Worm (Caenorhabditis elegans): ENCODE results near the gene fbxb-88.

fbxb-88 gene

ce11 chrII:4870691-4871090, 43.0 kb upstream of the fbxb-88 start, which contains the start of gene col-20:
col-20 (minus strand) TSS chrII:4870791.
- TF ChIP-seq zip-5 (tag; optimal IDR thresholded peaks at IDR 0.05) (no peak), pag-3 (tag; optimal IDR thresholded peaks at IDR 0.05; ENCODE audit: borderline replicate concordance) (no peak), npax-4 (tag; optimal IDR thresholded peaks at IDR 0.05) (no peak), pax-1 (tag; optimal IDR thresholded peaks at IDR 0.05) (no peak), C38D4.7 (GFP tag; optimal IDR thresholded peaks at IDR 0.05) (no peak), rnt-1 (tag; optimal IDR thresholded peaks at IDR 0.05) (no peak), mec-3 (tag; optimal IDR thresholded peaks at IDR 0.05; ENCODE audit: borderline replicate concordance) (no peak), nhr-11 (tag; optimal IDR thresholded peaks at IDR 0.05) (no peak), odd-2 (tag; optimal IDR thresholded peaks at IDR 0.05) (no peak), hlh-8 (tag; optimal IDR thresholded peaks at IDR 0.05) (no peak), sox-2 (GFP tag; IDR thresholded peaks at IDR 0.05) (no peak), pha-2 (tag; optimal IDR thresholded peaks at IDR 0.05) (no peak), nfya-1 (tag; optimal IDR thresholded peaks at IDR 0.05) (no peak), T23F11.4 (GFP tag; optimal IDR thresholded peaks at IDR 0.05) (no peak), ceh-6 (GFP tag; optimal IDR thresholded peaks at IDR 0.05) (no peak)

DNA sequence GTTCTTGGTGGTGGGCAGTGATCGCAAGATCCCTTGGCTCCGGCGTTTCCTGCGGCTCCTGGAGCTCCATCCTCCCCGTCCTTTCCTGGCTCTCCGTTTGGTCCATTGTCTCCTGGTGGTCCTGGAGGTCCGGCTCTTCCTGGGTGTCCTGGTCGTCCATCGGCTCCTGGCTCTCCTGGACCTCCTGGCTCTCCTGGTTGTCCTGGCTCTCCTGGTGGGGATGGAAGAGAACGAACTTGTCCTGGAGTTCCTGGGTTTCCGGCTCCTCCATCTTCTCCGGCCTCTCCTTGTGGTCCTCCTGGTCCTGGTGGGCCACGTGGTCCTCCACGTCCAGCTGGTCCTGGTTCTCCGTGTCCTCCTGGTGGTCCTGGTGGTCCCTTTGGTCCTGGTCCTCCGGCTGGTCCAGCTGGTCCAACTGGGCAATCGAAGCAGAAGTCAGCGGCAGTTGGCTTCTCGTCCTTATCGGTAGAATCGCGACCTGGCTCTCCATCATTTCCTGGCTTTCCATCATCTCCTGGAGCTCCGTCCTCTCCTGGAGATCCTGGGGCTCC, 42.2 kb upstream of the fbxb-88 start:
- TF ChIP-seq ceh-31 (tag; optimal IDR thresholded peaks at IDR 0.05) (peak; percentile 18), elt-4 (tag; optimal IDR thresholded peaks at IDR 0.05) (peak; percentile 86), F13H6.1 (tag; optimal IDR thresholded peaks at IDR 0.05) (no peak), ceh-9 (tag; optimal IDR thresholded peaks at IDR 0.05) (no peak), hlh-6 (tag; optimal IDR thresholded peaks at IDR 0.05) (peak; percentile 9)

DNA sequence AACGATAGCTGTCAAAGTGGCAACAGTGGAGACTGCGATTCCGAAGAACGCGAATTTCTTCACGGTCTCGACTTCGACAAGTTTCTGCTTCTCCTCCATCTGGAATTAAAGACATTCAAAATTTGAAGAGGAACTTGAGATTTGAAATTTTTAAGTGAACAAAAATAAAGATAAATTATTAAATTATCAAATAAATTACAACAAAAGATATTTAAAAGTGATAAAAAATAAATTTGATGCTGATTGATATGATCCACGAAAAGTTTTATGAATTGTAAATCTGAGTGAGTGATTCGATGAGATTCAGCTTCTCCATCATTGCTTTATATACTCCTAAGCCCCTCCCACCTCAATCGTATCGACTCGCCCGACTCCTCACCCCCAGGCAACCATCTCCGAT, 39.8 kb upstream of the fbxb-88 start, which contains the start of gene col-17:
TSS of gene col-17 (minus strand) at position 101 of the 400 bp plus-strand sequence.
- TF ChIP-seq lin-11 (tag; optimal IDR thresholded peaks at IDR 0.05) = no peak
- no peak for TF ChIP-seq Y22D7AL.16 (tag; optimal IDR thresholded peaks at IDR 0.05)
- no peak for TF ChIP-seq ztf-16 (tag; optimal IDR thresholded peaks at IDR 0.05)

- no peak for TF ChIP-seq ztf-16 (tag; optimal IDR thresholded peaks at IDR 0.05)
- no peak for TF ChIP-seq tbx-2 (tag; optimal IDR thresholded peaks at IDR 0.05)
- no peak for TF ChIP-seq pag-3 (tag; optimal IDR thresholded peaks at IDR 0.05; ENCODE audit: borderline replicate concordance)
- no peak for TF ChIP-seq pax-1 (tag; optimal IDR thresholded peaks at IDR 0.05)
- no peak for TF ChIP-seq eyg-1 (tag; optimal IDR thresholded peaks at IDR 0.05)
- TF ChIP-seq ceh-48 (tag; optimal IDR thresholded peaks at IDR 0.05) = no peak
- no peak for TF ChIP-seq unc-42 (tag; optimal IDR thresholded peaks at IDR 0.05)
- no peak for TF ChIP-seq hlh-6 (tag; optimal IDR thresholded peaks at IDR 0.05)
- no peak for TF ChIP-seq ceh-34 (tag; optimal IDR thresholded peaks at IDR 0.05)
- no peak for TF ChIP-seq nhr-11 (tag; optimal IDR thresholded peaks at IDR 0.05)
- TF ChIP-seq fax-1 (tag; optimal IDR thresholded peaks at IDR 0.05) = no peak
- no peak for TF ChIP-seq hlh-30 (tag; optimal IDR thresholded peaks at IDR 0.05; ENCODE audit: insufficient read depth)
- no peak for TF ChIP-seq ceh-19 (GFP tag; optimal IDR thresholded peaks at IDR 0.05)
- no peak for TF ChIP-seq sdc-2 (tag; optimal IDR thresholded peaks at IDR 0.05)
- TF ChIP-seq tbx-7 (tag; optimal IDR thresholded peaks at IDR 0.05) = no peak
- TF ChIP-seq pat-9 (tag; optimal IDR thresholded peaks at IDR 0.05) = no peak
- TF ChIP-seq ceh-45 (GFP tag; IDR thresholded peaks at IDR 0.05) = no peak
- TF ChIP-seq unc-3 (GFP tag; conservative IDR thresholded peaks at IDR 0.05) = no peak
- no peak for TF ChIP-seq unc-3 (tag; optimal IDR thresholded peaks at IDR 0.05)
- TF ChIP-seq ttx-3 (tag; optimal IDR thresholded peaks at IDR 0.05) = no peak
Measured at ce11 chrII:4866045-4866444, 38.4 kb upstream of the fbxb-88 start.

Measured in whole organism, late embryonic.